Worm (Caenorhabditis elegans): Measurements from ENCODE around the gene dph-5.

DNA sequence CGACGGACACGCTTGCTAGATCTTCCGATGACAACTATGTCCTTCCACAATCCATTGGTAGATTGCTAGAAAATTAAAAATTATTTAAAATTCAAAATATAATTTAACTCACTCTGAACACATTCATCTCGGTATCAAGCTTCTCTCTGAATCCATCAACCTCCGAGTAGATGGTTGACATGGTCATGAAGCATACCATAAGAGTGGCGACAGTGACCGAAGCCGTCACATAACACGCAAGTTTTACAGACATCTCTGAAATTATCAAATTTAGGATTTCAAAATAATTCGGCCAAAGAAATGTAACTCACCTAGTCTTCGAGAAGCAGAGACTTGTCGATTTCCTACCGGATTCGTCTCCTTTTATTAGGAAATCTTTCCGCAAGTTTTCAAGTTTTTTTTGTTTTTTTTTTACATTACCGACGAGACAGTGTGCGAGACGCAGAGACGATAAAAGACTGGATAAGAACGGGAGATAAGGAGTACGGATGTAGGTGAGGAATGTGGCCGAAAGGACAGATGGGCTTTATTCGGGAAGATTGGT is 12.4 kb upstream of the dph-5 start, which contains the start of gene sqt-1:
- no peak for TF ChIP-seq T20F7.1 (GFP tag; optimal IDR thresholded peaks at IDR 0.05)
- TF ChIP-seq dpl-1 (GFP tag; optimal IDR thresholded peaks at IDR 0.05): no peak
- TF ChIP-seq mep-1 (tag; optimal IDR thresholded peaks at IDR 0.05): no peak
- no peak for TF ChIP-seq nhr-6 (tag; optimal IDR thresholded peaks at IDR 0.05)
- TF ChIP-seq nhr-41 (GFP tag; IDR thresholded peaks at IDR 0.05): no peak
- no peak for TF ChIP-seq dve-1 (tag; optimal IDR thresholded peaks at IDR 0.05; ENCODE audit: insufficient read depth)
- TF ChIP-seq Y105C5A.15 (GFP tag; IDR thresholded peaks at IDR 0.05): no peak

All from whole organism, L4 larva.